Fruit fly (Drosophila melanogaster) whole organism, embryonic: ENCODE data around the gene CG9130.

Experiments
- CG10959 ChIP-seq: fragments of 200-800 bp; sonication (Bioruptor generic); IDR thresholded peaks from 2 replicates; pipeline ENCODE4 v1.3.6; 2022; ENCODE audit warnings: missing biosample characterization, missing genetic modification characterization
- CG11093 ChIP-seq: fragments of 200-800 bp; sonication (Bioruptor generic); IDR thresholded peaks from 3 replicates; pipeline ENCODE4 v1.3.6; 2022; ENCODE audit warnings: missing biosample characterization, missing genetic modification characterization
- CG11247 ChIP-seq: fragments of 200-800 bp; sonication (Bioruptor generic); IDR thresholded peaks from 2 replicates; pipeline ENCODE4 v1.3.6; 2022; ENCODE audit warnings: missing biosample characterization, missing genetic modification characterization
- CG11560 ChIP-seq: fragments of 200-800 bp; sonication (Bioruptor generic); IDR thresholded peaks from 3 replicates; pipeline ENCODE4 v1.3.6; 2022; ENCODE audit warnings: missing biosample characterization, missing genetic modification characterization
- CG17328 ChIP-seq: fragments of 200-800 bp; sonication (Bioruptor generic); IDR thresholded peaks from 2 replicates; pipeline ENCODE4 v1.3.6; 2022; ENCODE audit warnings: missing biosample characterization, missing genetic modification characterization
- CG3065 ChIP-seq: fragments of 200-800 bp; sonication (Bioruptor generic); optimal IDR thresholded peaks from 2 replicates; lab custom pipeline; 2016; ENCODE audit warnings: missing biosample characterization, missing genetic modification characterization
- CG3281 ChIP-seq: fragments of 200-800 bp; sonication (Bioruptor generic); optimal IDR thresholded peaks from 3 replicates; lab custom pipeline; 2017; ENCODE audit warnings: missing biosample characterization, mild to moderate bottlenecking, missing genetic modification characterization
- CG3726 ChIP-seq: fragments of 200-800 bp; sonication (Bioruptor generic); IDR thresholded peaks from 3 replicates; pipeline ENCODE4, ENCODE4 v1.3.6; 2022; ENCODE audit warnings: missing biosample characterization, missing genetic modification characterization
- CG5245 ChIP-seq: fragments of 200-800 bp; sonication (Bioruptor generic); optimal IDR thresholded peaks from 3 replicates; lab custom pipeline; 2016; ENCODE audit warnings: missing biosample characterization, missing genetic modification characterization
- CG6272 ChIP-seq: fragments of 200-800 bp; sonication (Bioruptor generic); IDR thresholded peaks from 2 replicates; pipeline ENCODE4 v1.3.6; 2022; ENCODE audit warnings: missing biosample characterization, missing genetic modification characterization
- CG7928 ChIP-seq: fragments of 200-800 bp; sonication (Bioruptor generic); optimal IDR thresholded peaks from 2 replicates; lab custom pipeline; 2017; ENCODE audit warnings: missing biosample characterization, mild to moderate bottlenecking, missing genetic modification characterization
- CG7963 ChIP-seq: fragments of 200-800 bp; sonication (Bioruptor generic); IDR thresholded peaks from 3 replicates; pipeline ENCODE4 v1.3.6; 2022; ENCODE audit warnings: missing biosample characterization, missing genetic modification characterization; ENCODE audit not compliant: partially characterized antibody
- CG9932 ChIP-seq: fragments of 200-800 bp; sonication (Bioruptor generic); IDR thresholded peaks from 2 replicates; pipeline ENCODE4 v1.3.6; 2022; ENCODE audit warnings: missing biosample characterization, missing genetic modification characterization
- Dfd ChIP-seq, 2 experiments: fragments of >200 bp; optimal IDR thresholded peaks; 2 replicates each; lab custom pipeline; 2017; ENCODE audit warnings: missing biosample characterization in 2 of 2, missing genetic modification characterization in 2 of 2
- Dll ChIP-seq: fragments of 200-800 bp; sonication (Bioruptor generic); IDR thresholded peaks from 4 replicates; pipeline ENCODE4 v1.3.6; 2022; ENCODE audit warnings: missing biosample characterization, missing genetic modification characterization; ENCODE audit not compliant: partially characterized antibody
- Doc3 ChIP-seq: fragments of 200-800 bp; sonication (Bioruptor generic); IDR thresholded peaks from 3 replicates; pipeline ENCODE4 v1.3.6; 2022; ENCODE audit warnings: missing biosample characterization, missing genetic modification characterization; ENCODE audit not compliant: partially characterized antibody
- Drgx ChIP-seq: fragments of 200-800 bp; sonication (Bioruptor generic); IDR thresholded peaks from 2 replicates; pipeline ENCODE4 v1.3.6; 2022; ENCODE audit warnings: missing biosample characterization, missing genetic modification characterization
- E2f1 ChIP-seq: fragments of 200-800 bp; sonication (Bioruptor generic); IDR thresholded peaks from 2 replicates; pipeline ENCODE4 v1.3.6; 2022; ENCODE audit warnings: missing biosample characterization, missing genetic modification characterization
- Elba2 ChIP-seq: fragments of 200-800 bp; sonication (Bioruptor generic); optimal IDR thresholded peaks from 3 replicates; lab custom pipeline; 2016; ENCODE audit warnings: missing biosample characterization, missing genetic modification characterization
- HLH3B ChIP-seq: fragments of 200-800 bp; sonication (Bioruptor generic); IDR thresholded peaks from 2 replicates; pipeline ENCODE4 v1.3.6; 2022; ENCODE audit warnings: missing biosample characterization, missing genetic modification characterization
- HLHmδ ChIP-seq: fragments of 200-800 bp; sonication (Bioruptor generic); optimal IDR thresholded peaks from 2 replicates; lab custom pipeline; 2018; ENCODE audit warnings: missing biosample characterization, mild to moderate bottlenecking, missing genetic modification characterization, moderate library complexity
- Mes4 ChIP-seq: fragments of 200-800 bp; sonication (Bioruptor generic); optimal IDR thresholded peaks from 2 replicates; lab custom pipeline; 2016; ENCODE audit warnings: missing biosample characterization, missing genetic modification characterization
- Nf-YB ChIP-seq: fragments of 200-800 bp; sonication (Bioruptor generic); optimal IDR thresholded peaks from 3 replicates; lab custom pipeline; 2019; ENCODE audit warnings: missing biosample characterization, mild to moderate bottlenecking, missing genetic modification characterization, moderate library complexity
- Pdp1 ChIP-seq, 2 experiments: fragments of 200-800 bp; sonication (Bioruptor generic); optimal IDR thresholded peaks; 3 replicates each; lab custom pipeline; 2016; ENCODE audit warnings: missing biosample characterization in 2 of 2, missing genetic modification characterization in 2 of 2, mild to moderate bottlenecking in 1 of 2, moderate library complexity in 1 of 2
- Sox100B ChIP-seq: fragments of 200-800 bp; sonication (Bioruptor generic); optimal IDR thresholded peaks from 3 replicates; lab custom pipeline; 2018; ENCODE audit warnings: missing biosample characterization, mild to moderate bottlenecking, missing genetic modification characterization
- Xrp1 ChIP-seq: fragments of 200-800 bp; sonication (Bioruptor generic); IDR thresholded peaks from 2 replicates; pipeline ENCODE4 v1.3.6; 2022; ENCODE audit warnings: missing biosample characterization, missing genetic modification characterization
- YL-1 ChIP-seq: fragments of 200-800 bp; sonication (Bioruptor generic); optimal IDR thresholded peaks from 3 replicates; lab custom pipeline; 2017; ENCODE audit warnings: missing biosample characterization, mild to moderate bottlenecking, missing genetic modification characterization
- cato ChIP-seq: fragments of 200-800 bp; sonication (Bioruptor generic); optimal IDR thresholded peaks from 2 replicates; lab custom pipeline; 2016; ENCODE audit warnings: missing biosample characterization, missing genetic modification characterization, borderline replicate concordance
- cg ChIP-seq: fragments of 200-800 bp; sonication (Bioruptor generic); optimal IDR thresholded peaks from 3 replicates; lab custom pipeline; 2019; ENCODE audit warnings: missing biosample characterization, mild to moderate bottlenecking, missing genetic modification characterization, moderate library complexity
- dmrt11E ChIP-seq: fragments of 200-800 bp; sonication (Bioruptor generic); optimal IDR thresholded peaks from 3 replicates; lab custom pipeline; 2018; ENCODE audit warnings: missing biosample characterization, mild to moderate bottlenecking, missing genetic modification characterization, moderate library complexity
- dysf ChIP-seq: fragments of 200-800 bp; sonication (Bioruptor generic); IDR thresholded peaks from 3 replicates; pipeline ENCODE4 v1.3.6; 2022; ENCODE audit warnings: missing biosample characterization, missing genetic modification characterization
- ewg ChIP-seq: fragments of 200-800 bp; sonication (Bioruptor generic); optimal IDR thresholded peaks from 3 replicates; lab custom pipeline; 2017; ENCODE audit warnings: mild to moderate bottlenecking, missing biosample characterization, missing genetic modification reagents, missing genetic modification characterization
- fu2 ChIP-seq: fragments of 200-800 bp; sonication (Bioruptor generic); optimal IDR thresholded peaks from 2 replicates; lab custom pipeline; 2016; ENCODE audit warnings: missing biosample characterization, missing genetic modification characterization
- gro ChIP-seq: fragments of 200-800 bp; sonication (Bioruptor generic); optimal IDR thresholded peaks from 2 replicates; lab custom pipeline; 2016; ENCODE audit warnings: missing biosample characterization, missing genetic modification characterization
- gsb ChIP-seq: fragments of 200-800 bp; sonication (Bioruptor generic); IDR thresholded peaks from 2 replicates; pipeline ENCODE4 v1.3.6; 2022; ENCODE audit warnings: missing biosample characterization, missing genetic modification characterization
- hbn ChIP-seq: fragments of 200-800 bp; sonication (Bioruptor generic); IDR thresholded peaks from 2 replicates; pipeline ENCODE4 v1.3.6; 2022; ENCODE audit warnings: missing biosample characterization, missing genetic modification characterization; ENCODE audit not compliant: partially characterized antibody
- her ChIP-seq: fragments of 200-800 bp; sonication (Bioruptor generic); optimal IDR thresholded peaks from 2 replicates; lab custom pipeline; 2016; ENCODE audit warnings: missing biosample characterization, missing genetic modification characterization
- hth ChIP-seq: fragments of >200 bp; optimal IDR thresholded peaks from 2 replicates; lab custom pipeline; 2017; ENCODE audit warnings: inconsistent platforms
- insv ChIP-seq, 2 experiments: fragments of 200-800 bp; sonication (Bioruptor generic); optimal IDR thresholded peaks; 3 replicates each; lab custom pipeline; 2016 to 2018; ENCODE audit warnings: missing biosample characterization in 2 of 2, missing genetic modification characterization in 2 of 2
- jing ChIP-seq: fragments of 200-800 bp; sonication (Bioruptor generic); optimal IDR thresholded peaks from 2 replicates; lab custom pipeline; 2018; ENCODE audit warnings: missing biosample characterization, mild to moderate bottlenecking, missing genetic modification characterization
- nerfin-1 ChIP-seq: fragments of 200-800 bp; sonication (Bioruptor generic); optimal IDR thresholded peaks from 3 replicates; lab custom pipeline; 2019; ENCODE audit warnings: missing biosample characterization, mild to moderate bottlenecking, missing genetic modification characterization, moderate library complexity
- pum ChIP-seq: fragments of 200-800 bp; sonication (Bioruptor generic); optimal IDR thresholded peaks from 2 replicates; lab custom pipeline; 2016; ENCODE audit warnings: missing biosample characterization, missing genetic modification characterization
- salm ChIP-seq: fragments of 200-800 bp; sonication (Bioruptor generic); optimal IDR thresholded peaks from 2 replicates; lab custom pipeline; 2018; ENCODE audit warnings: missing biosample characterization, mild to moderate bottlenecking, missing genetic modification characterization
- sc ChIP-seq, 3 experiments: fragments of >200 bp in 2 of 3; fragments of 200-800 bp in 1 of 3; sonication (Bioruptor generic) in 1 of 3; optimal IDR thresholded peaks; 2 replicates in 2 of 3; 3 replicates in 1 of 3; lab custom pipeline; 2017; ENCODE audit warnings: mild to moderate bottlenecking in 1 of 3, missing biosample characterization in 1 of 3, missing genetic modification characterization in 1 of 3, missing genetic modification reagents in 1 of 3
- sens ChIP-seq: fragments of 200-800 bp; sonication (Bioruptor generic); peaks from one replicate; lab custom pipeline; 2016; ENCODE audit warnings: missing biosample characterization, missing genetic modification characterization
- sna ChIP-seq: fragments of 200-800 bp; sonication (Bioruptor generic); IDR thresholded peaks from 2 replicates; pipeline ENCODE4 v1.3.6; 2022; ENCODE audit warnings: missing biosample characterization, missing genetic modification characterization; ENCODE audit not compliant: partially characterized antibody
- twi ChIP-seq: fragments of 200-800 bp; optimal IDR thresholded peaks from 2 replicates; lab custom pipeline; 2019; ENCODE audit warnings: missing biosample characterization, mild to moderate bottlenecking, missing genetic modification characterization, moderate library complexity
- yki ChIP-seq: fragments of >200 bp; optimal IDR thresholded peaks from 3 replicates; lab custom pipeline; 2018

CG9130 gene

DNA sequence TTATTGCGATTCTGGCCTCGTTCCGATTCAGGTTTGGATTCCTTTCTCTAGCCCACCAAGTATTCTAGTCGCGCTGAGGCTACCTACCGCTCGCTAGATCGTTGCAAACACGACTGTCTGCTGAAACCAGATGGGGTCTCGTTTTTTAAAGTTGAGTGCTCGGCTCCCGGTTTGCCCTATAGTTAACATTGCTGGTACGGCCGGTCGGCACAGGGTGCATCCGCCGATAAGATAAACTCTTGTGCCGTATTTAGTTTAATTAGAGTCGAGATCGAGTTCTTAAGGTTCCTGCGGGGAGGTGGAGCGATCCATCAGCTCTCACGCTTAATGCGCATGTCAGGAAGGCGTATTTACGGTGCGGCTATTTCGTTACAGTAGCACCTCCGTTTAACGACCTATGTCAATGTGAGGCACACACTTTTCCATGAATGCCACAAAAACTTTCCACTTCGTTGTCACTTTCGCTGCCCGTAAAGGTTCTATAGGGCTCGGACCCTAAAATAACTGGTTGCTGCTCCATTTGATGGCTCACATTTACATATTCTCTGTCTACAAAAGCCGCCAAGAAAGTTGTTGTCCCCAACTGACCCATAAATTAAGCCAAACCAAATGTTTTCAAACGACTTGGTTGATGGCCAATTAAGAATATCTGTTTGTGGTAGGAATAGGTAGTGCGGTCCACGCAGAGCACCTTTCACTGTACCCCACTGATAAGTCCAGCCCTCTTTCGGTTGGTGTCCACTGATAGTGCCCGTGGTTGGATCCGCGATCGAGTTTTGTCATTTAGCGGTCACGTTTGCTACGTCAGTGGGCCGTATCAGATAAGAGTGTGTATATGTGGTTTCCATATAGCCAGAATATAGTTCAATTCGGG, 46.9 kb upstream of the CG9130 start, which contains the start of gene CG9119 (continued):
- TF ChIP-seq Xrp1 (GFP tag; lab: Robert Waterston, UW) (0 out of 2 replicates have a peak, but pooled peaks have one; percentile 31), twi (tag; lab: Kevin White, UChicago) (peak; percentile 51), Elba2 (no peak), E2f1 (GFP tag; lab: Robert Waterston, UW) (no peak), CG7928 (GFP tag; lab: Kevin White, UChicago) (peak; percentile 13), CG11093 (peak; percentile 51; the same call in 1 of the 3 replicates), Doc3 (GFP tag; lab: Robert Waterston, UW) (no peak), dmrt11E (tag; lab: Kevin White, UChicago) (peak; percentile 16), nerfin-1 (tag; lab: Kevin White, UChicago) (peak; percentile 59), hth (no peak), salm (tag; lab: Kevin White, UChicago) (no peak), CG11560 (tag; lab: Robert Waterston, UW) (peak; percentile 59; the same call in 2 of the 3 replicates), sc (optimal IDR thresholded peaks at IDR 0.05; lab: Kevin White, UChicago) (no peak), sc (GFP tag; optimal IDR thresholded peaks at IDR 0.05; lab: Kevin White, UChicago) (peak; percentile 32), Pdp1 (GFP tag; optimal IDR thresholded peaks at IDR 0.05; lab: Kevin White, UChicago) (peak; percentile 42 to 66), Sox100B (GFP tag; lab: Kevin White, UChicago) (peak; percentile 71), CG9932 (GFP tag; lab: Robert Waterston, UW) (peak; percentile 56; the same call in 1 of the 2 replicates), Dfd (GFP tag; optimal IDR thresholded peaks at IDR 0.05; lab: Kevin White, UChicago) (no peak), hbn (no peak), gro (GFP tag; lab: Kevin White, UChicago) (no peak), jing (GFP tag; lab: Kevin White, UChicago) (peak; percentile 9), her (GFP tag; lab: Kevin White, UChicago) (peak; percentile 65), pum (GFP tag; lab: Kevin White, UChicago) (peak; percentile 51), fu2 (GFP tag; lab: Kevin White, UChicago) (peak; percentile 64), CG3065 (no peak), insv (GFP tag; optimal IDR thresholded peaks at IDR 0.05; lab: Kevin White, UChicago) (no peak), CG5245 (peak; percentile 33), CG7963 (no peak), HLH3B (GFP tag; lab: Robert Waterston, UW) (peak; percentile 39; the same call in 1 of the 2 replicates), Nf-YB (GFP tag; lab: Kevin White, UChicago) (peak; percentile 10), YL-1 (GFP tag; lab: Kevin White, UChicago) (no peak), CG10959 (GFP tag; lab: Robert Waterston, UW) (0 out of 2 replicates have a peak, but pooled peaks have one; percentile 28), CG17328 (GFP tag; lab: Robert Waterston, UW) (0 out of 2 replicates have a peak, but pooled peaks have one; percentile 24), sna (no peak), cg (GFP tag; lab: Kevin White, UChicago) (no peak), cato (GFP tag; lab: Kevin White, UChicago) (no peak), Dll (GFP tag; lab: Robert Waterston, UW) (no peak), CG3281 (GFP tag; lab: Kevin White, UChicago) (peak; percentile 81), gsb (GFP tag; lab: Robert Waterston, UW) (no peak), CG6272 (GFP tag; lab: Robert Waterston, UW) (no peak), yki (lab: Kevin White, UChicago) (no peak), Drgx (no peak), Mes4 (GFP tag; lab: Kevin White, UChicago) (peak; percentile 45), ewg (GFP tag; lab: Kevin White, UChicago) (peak; percentile 38), HLHmδ (GFP tag; lab: Kevin White, UChicago) (peak; percentile 36), CG11247 (0 out of 2 replicates have a peak, but pooled peaks have one; percentile 10), dysf (GFP tag; lab: Robert Waterston, UW) (peak; percentile 70), CG3726 (GFP tag; lab: Robert Waterston, UW) (0 out of 3 replicates have a peak, but pooled peaks have one; percentile 41), sens (GFP tag; lab: Kevin White, UChicago) (peak; percentile 90)
